Fruit fly (Drosophila melanogaster): ENCODE measurements around the gene Ilp3.

Ilp3 gene

DNA sequence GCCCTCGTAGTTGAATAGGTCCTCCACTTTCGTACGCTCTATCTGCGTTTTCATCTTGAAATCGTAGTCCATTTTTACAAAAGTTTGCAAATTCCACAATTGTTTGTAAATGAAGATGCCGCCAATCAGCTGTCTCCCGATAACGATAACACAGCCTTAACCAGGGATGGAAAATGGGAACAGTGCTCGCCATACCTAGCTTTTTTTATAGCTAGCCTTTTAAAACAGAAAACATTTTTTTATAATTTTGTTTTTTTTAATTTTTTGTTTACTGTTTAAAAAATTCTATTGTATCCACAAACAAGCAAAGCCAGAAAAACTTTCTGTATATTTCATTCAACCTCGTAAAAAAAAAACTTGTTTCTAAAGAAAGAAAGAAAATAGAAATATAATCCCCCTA, 36.6 kb upstream of the Ilp3 start, which contains the start of gene Cdk8 (continued):
- no peak for TF ChIP-seq CG33213 (GFP tag; optimal IDR thresholded peaks at IDR 0.05)
- no peak for TF ChIP-seq repo (GFP tag; optimal IDR thresholded peaks at IDR 0.05)
- no peak for TF ChIP-seq pan (optimal IDR thresholded peaks at IDR 0.05)
- TF ChIP-seq pan (GFP tag; optimal IDR thresholded peaks at IDR 0.05 in 1 of 2, IDR thresholded peaks at IDR 0.05 in 1 of 2), result peak in 1 of 2 experiments; percentile 31
- TF ChIP-seq vfl (GFP tag; optimal IDR thresholded peaks at IDR 0.05), result peak; percentile 8
- no peak for TF ChIP-seq CG1233 (GFP tag; optimal IDR thresholded peaks at IDR 0.05)
- TF ChIP-seq lilli (GFP tag; optimal IDR thresholded peaks at IDR 0.05), result peak; percentile 73
- TF ChIP-seq sna (GFP tag; IDR thresholded peaks at IDR 0.05; ENCODE audit: partially characterized antibody), result no peak
- no peak for TF ChIP-seq Asciz (GFP tag; optimal IDR thresholded peaks at IDR 0.05)
- TF ChIP-seq al (GFP tag; IDR thresholded peaks at IDR 0.05), result no peak
- no peak for TF ChIP-seq Awh (GFP tag; IDR thresholded peaks at IDR 0.05)
- peak; percentile 13 for TF ChIP-seq trem (tag; optimal IDR thresholded peaks at IDR 0.05)
- peak; percentile 33 for TF ChIP-seq sug (tag; optimal IDR thresholded peaks at IDR 0.05)
- TF ChIP-seq CG6254 (GFP tag; optimal IDR thresholded peaks at IDR 0.05), result no peak
- no peak for TF ChIP-seq pum (GFP tag; optimal IDR thresholded peaks at IDR 0.05)
- no peak for TF ChIP-seq schlank (tag; optimal IDR thresholded peaks at IDR 0.05)
- no peak for TF ChIP-seq CG11085 (GFP tag; IDR thresholded peaks at IDR 0.05)
- 0 out of 2 replicates have a peak, but pooled peaks have one; percentile 27 for TF ChIP-seq rib (GFP tag; IDR thresholded peaks at IDR 0.05)
- TF ChIP-seq CG4360 (GFP tag; IDR thresholded peaks at IDR 0.05), result no peak
- TF ChIP-seq HHEX (GFP tag; optimal IDR thresholded peaks at IDR 0.05), result no peak
- TF ChIP-seq CG17829 (tag; optimal IDR thresholded peaks at IDR 0.05), result peak; percentile 58
- no peak for TF ChIP-seq pb (GFP tag; optimal IDR thresholded peaks at IDR 0.05)
- no peak for TF ChIP-seq CG12071 (GFP tag; optimal IDR thresholded peaks at IDR 0.05)
- TF ChIP-seq esg (GFP tag; conservative IDR thresholded peaks at IDR 0.05), result no peak
- TF ChIP-seq CG1603 (tag; optimal IDR thresholded peaks at IDR 0.05), result no peak
- TF ChIP-seq Gsc (GFP tag; IDR thresholded peaks at IDR 0.05), result no peak
- no peak for TF ChIP-seq CG14441 (GFP tag; IDR thresholded peaks at IDR 0.05)
- peak; percentile 4 for TF ChIP-seq CG4617 (GFP tag; optimal IDR thresholded peaks at IDR 0.05; ENCODE audit: borderline replicate concordance)
- peak; percentile 92 for TF ChIP-seq Sry-β (GFP tag; optimal IDR thresholded peaks at IDR 0.05)
- no peak for TF ChIP-seq z (GFP tag; IDR thresholded peaks at IDR 0.05)
- TF ChIP-seq B-H2 (GFP tag; optimal IDR thresholded peaks at IDR 0.05), result peak; percentile 35
- peak; percentile 39 for TF ChIP-seq gro (GFP tag; optimal IDR thresholded peaks at IDR 0.05)
- TF ChIP-seq Stat92E (GFP tag; optimal IDR thresholded peaks at IDR 0.05), result no peak
- no peak for TF ChIP-seq Hsf (GFP tag; optimal IDR thresholded peaks at IDR 0.05)
- no peak; the same call in 2 of the 3 replicates for TF ChIP-seq CG14050 (GFP tag; IDR thresholded peaks at IDR 0.05)
- no peak for TF ChIP-seq Hr78 (GFP tag; optimal IDR thresholded peaks at IDR 0.05)
- TF ChIP-seq dm (GFP tag; optimal IDR thresholded peaks at IDR 0.05), result no peak
- no peak for TF ChIP-seq CG6272 (GFP tag; IDR thresholded peaks at IDR 0.05)
- no peak for TF ChIP-seq org-1 (GFP tag; optimal IDR thresholded peaks at IDR 0.05)
- TF ChIP-seq fd64A (GFP tag; optimal IDR thresholded peaks at IDR 0.05), result no peak
- no peak for TF ChIP-seq NC2α (GFP tag; optimal IDR thresholded peaks at IDR 0.05)
- no peak for TF ChIP-seq CG3407 (GFP tag; optimal IDR thresholded peaks at IDR 0.05)
- no peak for TF ChIP-seq sc (optimal IDR thresholded peaks at IDR 0.05)
- no peak for TF ChIP-seq sc (GFP tag; optimal IDR thresholded peaks at IDR 0.05)
- TF ChIP-seq dan (GFP tag; IDR thresholded peaks at IDR 0.05), result no peak
- TF ChIP-seq ranshi (GFP tag; IDR thresholded peaks at IDR 0.05), result no peak
- no peak for TF ChIP-seq tll (GFP tag; optimal IDR thresholded peaks at IDR 0.05)
- no peak for TF ChIP-seq Lhr (GFP tag; optimal IDR thresholded peaks at IDR 0.05)
- no peak for TF ChIP-seq C15 (GFP tag; IDR thresholded peaks at IDR 0.05)
- peak; percentile 18 for TF ChIP-seq fd3F (GFP tag; optimal IDR thresholded peaks at IDR 0.05)
- TF ChIP-seq CG15479 (GFP tag; optimal IDR thresholded peaks at IDR 0.05), result no peak
- no peak for TF ChIP-seq Side (GFP tag; optimal IDR thresholded peaks at IDR 0.05)
